Fruit fly (Drosophila melanogaster) whole organism, embryonic: ENCODE results near the gene scramb2.
A peak's percentile ranks its signal among the peaks of the same experiment; 100 is the strongest.

Source experiments
- CG10209 ChIP-seq: fragments of 200-800 bp; sonication (Bioruptor generic); optimal IDR thresholded peaks from 3 replicates; lab custom pipeline; 2017; ENCODE audit warnings: missing biosample characterization, mild to moderate bottlenecking, missing genetic modification characterization, missing genetic modification reagents
- CG10267 ChIP-seq: fragments of 200-800 bp; sonication (Bioruptor generic); optimal IDR thresholded peaks from 2 replicates; lab custom pipeline; 2018; ENCODE audit warnings: missing biosample characterization, mild to moderate bottlenecking, missing genetic modification characterization, moderate library complexity
- CG10321 ChIP-seq: fragments of 200-800 bp; sonication (Bioruptor generic); IDR thresholded peaks from 2 replicates; pipeline ENCODE4 v1.3.6; 2022; ENCODE audit warnings: missing biosample characterization, missing genetic modification characterization
- CG10366 ChIP-seq: fragments of 200-800 bp; sonication (Bioruptor generic); IDR thresholded peaks from 2 replicates; pipeline ENCODE4 v1.3.6; 2022; ENCODE audit warnings: missing biosample characterization, missing genetic modification characterization
- CG11560 ChIP-seq: fragments of 200-800 bp; sonication (Bioruptor generic); IDR thresholded peaks from 3 replicates; pipeline ENCODE4 v1.3.6; 2022; ENCODE audit warnings: missing biosample characterization, missing genetic modification characterization
- CG11696 ChIP-seq: fragments of 200-800 bp; sonication (Bioruptor generic); IDR thresholded peaks from 2 replicates; pipeline ENCODE4 v1.3.6; 2022; ENCODE audit warnings: missing biosample characterization, missing genetic modification characterization
- CG2889 ChIP-seq: fragments of 200-800 bp; sonication (Bioruptor generic); IDR thresholded peaks from 3 replicates; pipeline ENCODE4 v1.3.6; 2022; ENCODE audit warnings: missing biosample characterization, missing genetic modification characterization
- CG30431 ChIP-seq: fragments of 200-800 bp; sonication (Bioruptor generic); optimal IDR thresholded peaks from 2 replicates; lab custom pipeline; 2017; ENCODE audit warnings: missing biosample characterization, missing genetic modification characterization
- CG3065 ChIP-seq: fragments of 200-800 bp; sonication (Bioruptor generic); optimal IDR thresholded peaks from 2 replicates; lab custom pipeline; 2016; ENCODE audit warnings: missing biosample characterization, missing genetic modification characterization
- CG3281 ChIP-seq: fragments of 200-800 bp; sonication (Bioruptor generic); optimal IDR thresholded peaks from 3 replicates; lab custom pipeline; 2017; ENCODE audit warnings: missing biosample characterization, mild to moderate bottlenecking, missing genetic modification characterization
- CG33557 ChIP-seq: fragments of 200-800 bp; sonication (Bioruptor generic); optimal IDR thresholded peaks from 2 replicates; lab custom pipeline; 2019; ENCODE audit warnings: missing biosample characterization, mild to moderate bottlenecking, missing genetic modification characterization, moderate library complexity
- CG4854 ChIP-seq: fragments of 200-800 bp; sonication (Bioruptor generic); optimal IDR thresholded peaks from 2 replicates; lab custom pipeline; 2016; ENCODE audit warnings: missing biosample characterization, missing genetic modification characterization, inconsistent platforms
- CG6654 ChIP-seq: fragments of 200-800 bp; sonication (Bioruptor generic); optimal IDR thresholded peaks from 2 replicates; lab custom pipeline; 2017; ENCODE audit warnings: missing biosample characterization, mild to moderate bottlenecking, missing genetic modification characterization
- CG7839 ChIP-seq: fragments of 200-800 bp; sonication (Bioruptor generic); optimal IDR thresholded peaks from 3 replicates; lab custom pipeline; 2018; ENCODE audit warnings: missing biosample characterization, mild to moderate bottlenecking, missing genetic modification characterization, moderate library complexity
- CG8478 ChIP-seq: fragments of >200 bp; optimal IDR thresholded peaks from 2 replicates; lab custom pipeline; 2018
- CG8944 ChIP-seq: fragments of 200-800 bp; sonication (Bioruptor generic); optimal IDR thresholded peaks from 3 replicates; lab custom pipeline; 2016; ENCODE audit warnings: missing biosample characterization, missing genetic modification characterization
- CG9215 ChIP-seq: fragments of 200-800 bp; sonication (Bioruptor generic); IDR thresholded peaks from 2 replicates; pipeline ENCODE4 v1.3.6; 2022; ENCODE audit warnings: missing biosample characterization, missing genetic modification characterization
- CrebB ChIP-seq: fragments of 200-800 bp; sonication (Bioruptor generic); optimal IDR thresholded peaks from 3 replicates; lab custom pipeline; 2018; ENCODE audit warnings: missing biosample characterization, mild to moderate bottlenecking, missing genetic modification characterization
- Dfd ChIP-seq, 2 experiments: fragments of >200 bp; optimal IDR thresholded peaks; 2 replicates each; lab custom pipeline; 2017; ENCODE audit warnings: missing biosample characterization in 2 of 2, missing genetic modification characterization in 2 of 2
- Dip2 ChIP-seq: fragments of 200-800 bp; sonication (Bioruptor generic); IDR thresholded peaks from 2 replicates; pipeline ENCODE4 v1.3.6; 2022; ENCODE audit warnings: missing biosample characterization, missing genetic modification characterization
- Gug ChIP-seq: fragments of 200-800 bp; sonication (Bioruptor generic); IDR thresholded peaks from 4 replicates; pipeline ENCODE4 v1.3.6; 2022; ENCODE audit warnings: missing biosample characterization, missing genetic modification characterization
- HLH54F ChIP-seq: fragments of 200-800 bp; sonication (Bioruptor generic); optimal IDR thresholded peaks from 3 replicates; lab custom pipeline; 2016; ENCODE audit warnings: missing biosample characterization, missing genetic modification characterization
- Hmr ChIP-seq: fragments of 200-800 bp; sonication (Bioruptor generic); optimal IDR thresholded peaks from 3 replicates; lab custom pipeline; 2017; ENCODE audit warnings: mild to moderate bottlenecking, missing biosample characterization, missing genetic modification reagents, missing genetic modification characterization
- Mad ChIP-seq: fragments of 200-800 bp; sonication (Bioruptor generic); optimal IDR thresholded peaks from 2 replicates; lab custom pipeline; 2016; ENCODE audit warnings: missing biosample characterization, missing genetic modification characterization
- PHDP ChIP-seq: fragments of 200-800 bp; sonication (Bioruptor generic); optimal IDR thresholded peaks from 3 replicates; lab custom pipeline; 2018; ENCODE audit warnings: missing biosample characterization, mild to moderate bottlenecking, missing genetic modification characterization, moderate library complexity
- Ptx1 ChIP-seq: fragments of 200-800 bp; sonication (Bioruptor generic); IDR thresholded peaks from 2 replicates; pipeline ENCODE4 v1.3.6; 2022; ENCODE audit warnings: missing biosample characterization, missing genetic modification characterization
- Taf1 ChIP-seq: fragments of 200-800 bp; sonication (Bioruptor generic); IDR thresholded peaks from 2 replicates; pipeline ENCODE4 v1.3.6; 2022; ENCODE audit warnings: missing biosample characterization, missing genetic modification characterization
- Vsx1 ChIP-seq: fragments of 200-800 bp; sonication (Bioruptor generic); optimal IDR thresholded peaks from 2 replicates; lab custom pipeline; 2017; ENCODE audit warnings: missing biosample characterization, mild to moderate bottlenecking, missing genetic modification characterization, missing genetic modification reagents
- abd-A ChIP-seq: fragments of 200-800 bp; sonication (Bioruptor generic); optimal IDR thresholded peaks from 3 replicates; lab custom pipeline; 2019; ENCODE audit warnings: missing biosample characterization, mild to moderate bottlenecking, missing genetic modification characterization, moderate library complexity
- br ChIP-seq: fragments of >200 bp; optimal IDR thresholded peaks from 2 replicates; lab custom pipeline; 2017
- caup ChIP-seq: fragments of 200-800 bp; sonication (Bioruptor generic); optimal IDR thresholded peaks from 3 replicates; lab custom pipeline; 2017; ENCODE audit warnings: missing biosample characterization, mild to moderate bottlenecking, missing genetic modification characterization, moderate library complexity; ENCODE audit not compliant: severe bottlenecking
- dmrt11E ChIP-seq: fragments of 200-800 bp; sonication (Bioruptor generic); optimal IDR thresholded peaks from 3 replicates; lab custom pipeline; 2018; ENCODE audit warnings: missing biosample characterization, mild to moderate bottlenecking, missing genetic modification characterization, moderate library complexity
- en ChIP-seq: fragments of 200-800 bp; sonication (Bioruptor generic); optimal IDR thresholded peaks from 2 replicates; lab custom pipeline; 2016; ENCODE audit warnings: missing biosample characterization, missing genetic modification characterization
- ewg ChIP-seq: fragments of 200-800 bp; sonication (Bioruptor generic); optimal IDR thresholded peaks from 3 replicates; lab custom pipeline; 2017; ENCODE audit warnings: mild to moderate bottlenecking, missing biosample characterization, missing genetic modification reagents, missing genetic modification characterization
- fd64A ChIP-seq: fragments of 200-800 bp; sonication (Bioruptor generic); optimal IDR thresholded peaks from 3 replicates; lab custom pipeline; 2018; ENCODE audit warnings: missing biosample characterization, mild to moderate bottlenecking, missing genetic modification characterization
- hkb ChIP-seq, 2 experiments: fragments of 200-800 bp in 1 of 2; fragments of >200 bp in 1 of 2; sonication (Bioruptor generic) in 1 of 2; IDR thresholded peaks in 1 of 2; optimal IDR thresholded peaks in 1 of 2; 2 replicates each; pipeline versions ENCODE4 v1.3.6 to Lab custom; 2017 to 2022; ENCODE audit warnings: missing biosample characterization in 1 of 2, missing genetic modification characterization in 1 of 2
- ind ChIP-seq: fragments of 200-800 bp; sonication (Bioruptor generic); optimal IDR thresholded peaks from 3 replicates; lab custom pipeline; 2016; ENCODE audit warnings: missing biosample characterization, missing genetic modification characterization
- ken ChIP-seq: fragments of 200-800 bp; sonication (Bioruptor generic); IDR thresholded peaks from 3 replicates; pipeline ENCODE4 v1.3.6; 2022; ENCODE audit warnings: missing biosample characterization, missing genetic modification characterization
- lilli ChIP-seq: fragments of 200-800 bp; sonication (Bioruptor generic); optimal IDR thresholded peaks from 3 replicates; lab custom pipeline; 2016; ENCODE audit warnings: missing biosample characterization, missing genetic modification characterization
- org-1 ChIP-seq: fragments of 200-800 bp; sonication (Bioruptor generic); optimal IDR thresholded peaks from 2 replicates; lab custom pipeline; 2017; ENCODE audit warnings: missing biosample characterization, missing genetic modification characterization
- pb ChIP-seq: fragments of 200-800 bp; sonication (Bioruptor generic); optimal IDR thresholded peaks from 3 replicates; lab custom pipeline; 2016; ENCODE audit warnings: missing biosample characterization, missing genetic modification characterization
- salm ChIP-seq: fragments of 200-800 bp; sonication (Bioruptor generic); optimal IDR thresholded peaks from 2 replicates; lab custom pipeline; 2018; ENCODE audit warnings: missing biosample characterization, mild to moderate bottlenecking, missing genetic modification characterization
- sima ChIP-seq: fragments of 200-800 bp; sonication (Bioruptor generic); optimal IDR thresholded peaks from 2 replicates; lab custom pipeline; 2016; ENCODE audit warnings: missing biosample characterization, missing genetic modification characterization
- slp2 ChIP-seq: fragments of 200-800 bp; sonication (Bioruptor generic); optimal IDR thresholded peaks from 2 replicates; lab custom pipeline; 2016; ENCODE audit warnings: missing biosample characterization, missing genetic modification characterization
- sna ChIP-seq: fragments of 200-800 bp; sonication (Bioruptor generic); IDR thresholded peaks from 2 replicates; pipeline ENCODE4 v1.3.6; 2022; ENCODE audit warnings: missing biosample characterization, missing genetic modification characterization; ENCODE audit not compliant: partially characterized antibody
- sqz ChIP-seq: fragments of 200-800 bp; sonication (Bioruptor generic); optimal IDR thresholded peaks from 3 replicates; lab custom pipeline; 2018; ENCODE audit warnings: missing biosample characterization, mild to moderate bottlenecking, missing genetic modification characterization
- toy ChIP-seq: fragments of 200-800 bp; sonication (Bioruptor generic); IDR thresholded peaks from 2 replicates; pipeline ENCODE4 v1.3.6; 2022; ENCODE audit warnings: missing biosample characterization, missing genetic modification characterization
- trem ChIP-seq: fragments of 200-800 bp; optimal IDR thresholded peaks from 3 replicates; lab custom pipeline; 2019; ENCODE audit warnings: missing biosample characterization, mild to moderate bottlenecking, missing genetic modification characterization, moderate library complexity
- vnd ChIP-seq: fragments of 200-800 bp; sonication (Bioruptor generic); IDR thresholded peaks from 3 replicates; pipeline ENCODE4 v1.3.6; 2022; ENCODE audit warnings: missing biosample characterization, missing genetic modification characterization; ENCODE audit not compliant: partially characterized antibody
- zfh1 ChIP-seq: fragments of 200-800 bp; sonication (Bioruptor generic); IDR thresholded peaks from 3 replicates; pipeline ENCODE4 v1.3.6; 2022; ENCODE audit warnings: missing biosample characterization, missing genetic modification characterization

scramb2 gene

dm6 chr3L:3058970-3059883 is 12.6 kb upstream of the scramb2 start (continued):
- TF ChIP-seq CG10267 (tag; lab: Kevin White, UChicago): peak; percentile 20
- peak; percentile 63 for TF ChIP-seq CG33557
- TF ChIP-seq salm (tag; lab: Kevin White, UChicago): no peak
- TF ChIP-seq CG8478: no peak
- no peak for TF ChIP-seq Mad (GFP tag; lab: Kevin White, UChicago)
- no peak for TF ChIP-seq ken (GFP tag; lab: Robert Waterston, UW)
- no peak for TF ChIP-seq CG11696 (GFP tag; lab: Robert Waterston, UW)
- TF ChIP-seq Ptx1: no peak
- TF ChIP-seq sna (GFP tag; lab: Robert Waterston, UW): no peak
- TF ChIP-seq zfh1 (GFP tag; lab: Robert Waterston, UW): no peak
- no peak for TF ChIP-seq abd-A
- TF ChIP-seq CG3065 (GFP tag; lab: Kevin White, UChicago): no peak
- TF ChIP-seq CG10321: no peak
- no peak for TF ChIP-seq CG10366 (GFP tag; lab: Robert Waterston, UW)
- peak; percentile 59 for TF ChIP-seq dmrt11E (tag; lab: Kevin White, UChicago)
- TF ChIP-seq Vsx1 (GFP tag; lab: Kevin White, UChicago): no peak
- TF ChIP-seq Taf1: no peak
- no peak for TF ChIP-seq Gug (GFP tag; lab: Robert Waterston, UW)
- TF ChIP-seq CG10209 (GFP tag; lab: Kevin White, UChicago): peak; percentile 18
- TF ChIP-seq CG11560: no peak
- TF ChIP-seq CG7839 (tag; lab: Kevin White, UChicago): peak; percentile 8
- no peak for TF ChIP-seq sima (GFP tag; lab: Kevin White, UChicago)
- no peak for TF ChIP-seq Dfd (GFP tag; optimal IDR thresholded peaks at IDR 0.05; lab: Kevin White, UChicago)
- TF ChIP-seq CG3281 (GFP tag; lab: Kevin White, UChicago): no peak
- TF ChIP-seq CG6654 (GFP tag; lab: Kevin White, UChicago): no peak
- TF ChIP-seq Hmr: no peak
- no peak for TF ChIP-seq org-1 (GFP tag; lab: Kevin White, UChicago)
- no peak for TF ChIP-seq Dip2
- TF ChIP-seq lilli (GFP tag; lab: Kevin White, UChicago): no peak
- no peak for TF ChIP-seq en (GFP tag; lab: Kevin White, UChicago)
- no peak for TF ChIP-seq caup (GFP tag; lab: Kevin White, UChicago)
- no peak for TF ChIP-seq CG30431 (GFP tag; lab: Kevin White, UChicago)
- TF ChIP-seq CG9215: no peak
- TF ChIP-seq ewg (GFP tag; lab: Kevin White, UChicago): no peak
- TF ChIP-seq ind (GFP tag; lab: Kevin White, UChicago): peak; percentile 10
- TF ChIP-seq trem: peak; percentile 19
- TF ChIP-seq br (lab: Kevin White, UChicago): no peak
- no peak for TF ChIP-seq fd64A (GFP tag; lab: Kevin White, UChicago)
- TF ChIP-seq slp2 (GFP tag; lab: Kevin White, UChicago): peak; percentile 9
- no peak for TF ChIP-seq pb (GFP tag; lab: Kevin White, UChicago)
- TF ChIP-seq CG8944 (GFP tag; lab: Kevin White, UChicago): no peak
- TF ChIP-seq toy (GFP tag; lab: Robert Waterston, UW): no peak
- TF ChIP-seq vnd (GFP tag; lab: Robert Waterston, UW): no peak
- TF ChIP-seq PHDP (tag; lab: Kevin White, UChicago): peak; percentile 9
- TF ChIP-seq CG4854 (GFP tag; lab: Kevin White, UChicago): no peak
- no peak for TF ChIP-seq CG2889 (GFP tag; lab: Robert Waterston, UW)
- no peak for TF ChIP-seq CrebB (tag; lab: Kevin White, UChicago)
- no peak for TF ChIP-seq sqz
- TF ChIP-seq hkb (optimal IDR thresholded peaks at IDR 0.05; lab: Kevin White, UChicago): no peak
- TF ChIP-seq hkb (GFP tag; IDR thresholded peaks at IDR 0.05; lab: Robert Waterston, UW): 0 out of 2 replicates have a peak, but pooled peaks have one; percentile 15
- no peak for TF ChIP-seq HLH54F (GFP tag; lab: Kevin White, UChicago)
